Fruit fly (Drosophila melanogaster): ENCODE results near the gene CG31730.

The CG31730 gene

dm6 chr2L:13285791-13286190 is 26.2 kb upstream of the CG31730 start:
- TF ChIP-seq achi (GFP tag; optimal IDR thresholded peaks at IDR 0.05), result no peak
- no peak for TF ChIP-seq pdm3 (GFP tag; optimal IDR thresholded peaks at IDR 0.05)
- no peak for TF ChIP-seq CG3919 (GFP tag; optimal IDR thresholded peaks at IDR 0.05)
- no peak for TF ChIP-seq cyc (GFP tag; optimal IDR thresholded peaks at IDR 0.05)
- TF ChIP-seq Ets21C (GFP tag; optimal IDR thresholded peaks at IDR 0.05), result no peak
- no peak for TF ChIP-seq Sox14 (GFP tag; optimal IDR thresholded peaks at IDR 0.05)
- TF ChIP-seq CG31627 (GFP tag; optimal IDR thresholded peaks at IDR 0.05), result no peak
- TF ChIP-seq CG8119 (GFP tag; IDR thresholded peaks at IDR 0.05), result no peak

- TF ChIP-seq CG8319 (GFP tag; optimal IDR thresholded peaks at IDR 0.05), result no peak
- peak; percentile 79 for TF ChIP-seq CG3919 (GFP tag; optimal IDR thresholded peaks at IDR 0.05)
- no peak for TF ChIP-seq Sox15 (GFP tag; optimal IDR thresholded peaks at IDR 0.05)
- TF ChIP-seq CG11762 (GFP tag; optimal IDR thresholded peaks at IDR 0.05; ENCODE audit: insufficient read depth), result no peak
- TF ChIP-seq spab (GFP tag; optimal IDR thresholded peaks at IDR 0.05), result no peak
- no peak for TF ChIP-seq CG34406 (GFP tag; optimal IDR thresholded peaks at IDR 0.05)
- TF ChIP-seq dac (GFP tag; optimal IDR thresholded peaks at IDR 0.05), result no peak
- no peak for TF ChIP-seq CG6854 (GFP tag; optimal IDR thresholded peaks at IDR 0.05)
- no peak for TF ChIP-seq Lpt (GFP tag; optimal IDR thresholded peaks at IDR 0.05)
Observed at dm6 chr2L:13272541-13272940, 13.0 kb upstream of the CG31730 start.

- TF ChIP-seq CG6276 (GFP tag; optimal IDR thresholded peaks at IDR 0.05) (peak; percentile 25), spab (GFP tag; optimal IDR thresholded peaks at IDR 0.05) (peak; percentile 33), CG3032 (tag; optimal IDR thresholded peaks at IDR 0.05) (peak; percentile 70), CG10669 (GFP tag; optimal IDR thresholded peaks at IDR 0.05) (peak; percentile 26), net (GFP tag; optimal IDR thresholded peaks at IDR 0.05) (peak; percentile 13), ss (GFP tag; optimal IDR thresholded peaks at IDR 0.05) (peak; percentile 54 to 65), CG6808 (GFP tag; optimal IDR thresholded peaks at IDR 0.05) (peak; percentile 51), CG32006 (GFP tag; optimal IDR thresholded peaks at IDR 0.05) (peak; percentile 72), salr (GFP tag; optimal IDR thresholded peaks at IDR 0.05) (peak in 1 of 2 experiments; percentile 51), Sox14 (GFP tag; optimal IDR thresholded peaks at IDR 0.05) (peak; percentile 25), achi (GFP tag; optimal IDR thresholded peaks at IDR 0.05) (peak; percentile 60), Eip78C (GFP tag) (peak; percentile 71), pdm3 (GFP tag; optimal IDR thresholded peaks at IDR 0.05) (no peak), CG1621 (tag; optimal IDR thresholded peaks at IDR 0.05) (peak; percentile 4), CG10631 (GFP tag; optimal IDR thresholded peaks at IDR 0.05) (peak; percentile 51), OdsH (GFP tag; optimal IDR thresholded peaks at IDR 0.05) (peak; percentile 52), topi (GFP tag; optimal IDR thresholded peaks at IDR 0.05) (no peak), Smox (GFP tag; optimal IDR thresholded peaks at IDR 0.05) (no peak), CG7368 (GFP tag; optimal IDR thresholded peaks at IDR 0.05) (no peak), CG8119 (GFP tag; IDR thresholded peaks at IDR 0.05) (peak; percentile 72), CG3919 (GFP tag; optimal IDR thresholded peaks at IDR 0.05) (peak; percentile 17), CG8319 (GFP tag; optimal IDR thresholded peaks at IDR 0.05) (no peak), acj6 (GFP tag; optimal IDR thresholded peaks at IDR 0.05) (peak; percentile 19), CG4318 (GFP tag; optimal IDR thresholded peaks at IDR 0.05) (peak; percentile 26), dsx (GFP tag; optimal IDR thresholded peaks at IDR 0.05; ENCODE audit: poor library complexity, severe bottlenecking) (peak; percentile 76), Met (GFP tag; optimal IDR thresholded peaks at IDR 0.05) (no peak), CG15336 (GFP tag; IDR thresholded peaks at IDR 0.05) (peak; percentile 70), Eip93F (GFP tag; optimal IDR thresholded peaks at IDR 0.05) (no peak), Gug (GFP tag; IDR thresholded peaks at IDR 0.05) (peak; percentile 31; the same call in 1 of the 2 replicates), eg (GFP tag; IDR thresholded peaks at IDR 0.05) (peak; percentile 51; the same call in 2 of the 3 replicates), Hr4 (GFP tag; optimal IDR thresholded peaks at IDR 0.05) (no peak), Lpt (GFP tag; optimal IDR thresholded peaks at IDR 0.05) (peak; percentile 55), Ets96B (tag; optimal IDR thresholded peaks at IDR 0.05) (peak; percentile 55), Ets21C (GFP tag; optimal IDR thresholded peaks at IDR 0.05) (no peak)
Observed at dm6 chr2L:13268040-13268652, 8.6 kb upstream of the CG31730 start.
